Worm (Caenorhabditis elegans) whole organism, L4 larva: ENCODE results near the gene gcy-25.

Experiments used
- R02D3.7 ChIP-seq: fragments of 150-350 bp; sonication (generic microtip); optimal IDR thresholded peaks from 3 replicates; lab custom pipeline; 2014; ENCODE audit warnings: missing biosample characterization, missing genetic modification characterization
- ceh-28 ChIP-seq: fragments of 150-350 bp; optimal IDR thresholded peaks from 2 replicates; lab custom pipeline; 2014; ENCODE audit warnings: missing biosample characterization, missing genetic modification reagents, missing genetic modification characterization
- daf-12 ChIP-seq: fragments of 150-350 bp; optimal IDR thresholded peaks from 2 replicates; lab custom pipeline; 2014; ENCODE audit warnings: missing biosample characterization, missing genetic modification reagents, missing genetic modification characterization
- mdl-1 ChIP-seq, 2 experiments: fragments of 150-350 bp in 1 of 2; sonication (generic microtip) in 1 of 2; optimal IDR thresholded peaks; 2 replicates each; lab custom pipeline; 2014 to 2017; ENCODE audit warnings: missing biosample characterization in 2 of 2, missing genetic modification characterization in 2 of 2
- nhr-25 ChIP-seq: sonication (generic microtip); optimal IDR thresholded peaks from 2 replicates; lab custom pipeline; 2017; ENCODE audit warnings: missing genetic modification characterization, mild to moderate bottlenecking, missing compliant biosample characterization, antibody characterized with exemption, moderate library complexity, borderline replicate concordance; ENCODE audit not compliant: insufficient read depth
- pha-4 ChIP-seq, 2 experiments: fragments of 150-350 bp in 1 of 2; fragments of 200-800 bp in 1 of 2; sonication (Bioruptor generic) in 1 of 2; IDR thresholded peaks in 1 of 2; optimal IDR thresholded peaks in 1 of 2; 2 replicates each; pipeline versions ENCODE4 v1.3.6 to Lab custom; 2014 to 2022; ENCODE audit warnings: missing genetic modification characterization in 2 of 2, missing genetic modification reagents in 2 of 2, missing biosample characterization in 1 of 2, missing compliant biosample characterization in 1 of 2

ce11 chrIV:15852875-15853793, 19.6 kb upstream of the gcy-25 start:
- TF ChIP-seq ceh-28 (tag; lab: Kevin White, UChicago) (no peak), R02D3.7 (tag; lab: Kevin White, UChicago) (no peak), mdl-1 (tag; optimal IDR thresholded peaks at IDR 0.05; lab: Kevin White, UChicago) (no peak), nhr-25 (tag; lab: Kevin White, UChicago) (no peak), pha-4 (GFP tag; IDR thresholded peaks at IDR 0.05; lab: Robert Waterston, UW) (no peak), pha-4 (tag; optimal IDR thresholded peaks at IDR 0.05; lab: Kevin White, UChicago) (no peak), daf-12 (tag; lab: Kevin White, UChicago) (no peak)
